Fruit fly (Drosophila melanogaster) whole organism, prepupa: ENCODE data around the gene CG1635.

Experiments used
- Blimp-1 ChIP-seq: fragments of 200-800 bp; sonication (Bioruptor generic); optimal IDR thresholded peaks from 3 replicates; lab custom pipeline; 2017; ENCODE audit warnings: missing biosample characterization, missing genetic modification characterization, mild to moderate bottlenecking, moderate library complexity, missing genetic modification reagents
- CG10631 ChIP-seq: fragments of 200-800 bp; sonication (Bioruptor generic); optimal IDR thresholded peaks from 2 replicates; lab custom pipeline; 2016; ENCODE audit warnings: missing biosample characterization, missing genetic modification characterization
- CG10669 ChIP-seq: fragments of 200-800 bp; sonication (Bioruptor generic); optimal IDR thresholded peaks from 3 replicates; lab custom pipeline; 2018; ENCODE audit warnings: missing biosample characterization, mild to moderate bottlenecking, missing genetic modification characterization, moderate library complexity
- CG11294 ChIP-seq: fragments of 200-800 bp; sonication (Bioruptor generic); IDR thresholded peaks from 2 replicates; pipeline ENCODE4 v1.3.6; 2022; ENCODE audit warnings: missing biosample characterization, missing genetic modification characterization
- CG11762 ChIP-seq: fragments of 200-800 bp; sonication (Bioruptor generic); optimal IDR thresholded peaks from 3 replicates; lab custom pipeline; 2016; ENCODE audit warnings: missing biosample characterization, missing genetic modification characterization; ENCODE audit not compliant: insufficient read depth
- CG15336 ChIP-seq: fragments of 200-800 bp; sonication (Bioruptor generic); IDR thresholded peaks from 2 replicates; pipeline ENCODE4 v1.3.6; 2022; ENCODE audit warnings: missing biosample characterization, missing genetic modification characterization
- CG1621 ChIP-seq: fragments of 200-800 bp; sonication (Bioruptor generic); optimal IDR thresholded peaks from 3 replicates; lab custom pipeline; 2018; ENCODE audit warnings: missing biosample characterization, mild to moderate bottlenecking, missing genetic modification characterization
- CG16779 ChIP-seq: fragments of 200-800 bp; sonication (Bioruptor generic); optimal IDR thresholded peaks from 3 replicates; lab custom pipeline; 2017; ENCODE audit warnings: missing biosample characterization, mild to moderate bottlenecking, missing genetic modification characterization
- CG3032 ChIP-seq: fragments of 200-800 bp; optimal IDR thresholded peaks from 2 replicates; lab custom pipeline; 2019; ENCODE audit warnings: missing biosample characterization, mild to moderate bottlenecking, missing genetic modification characterization, moderate library complexity
- CG32006 ChIP-seq: fragments of 200-800 bp; sonication (Bioruptor generic); optimal IDR thresholded peaks from 3 replicates; lab custom pipeline; 2017; ENCODE audit warnings: missing biosample characterization, mild to moderate bottlenecking, missing genetic modification characterization
- CG3919 ChIP-seq: fragments of 200-800 bp; sonication (Bioruptor generic); optimal IDR thresholded peaks from 3 replicates; lab custom pipeline; 2016; ENCODE audit warnings: missing biosample characterization, missing genetic modification characterization
- CG6163 ChIP-seq: fragments of 200-800 bp; sonication (Bioruptor generic); IDR thresholded peaks from 3 replicates; pipeline ENCODE4 v1.3.6; 2022; ENCODE audit warnings: missing biosample characterization, missing genetic modification characterization
- CG6792 ChIP-seq: fragments of 200-800 bp; sonication (Bioruptor generic); optimal IDR thresholded peaks from 3 replicates; lab custom pipeline; 2016; ENCODE audit warnings: missing biosample characterization, missing genetic modification characterization
- CG6808 ChIP-seq: fragments of 200-800 bp; sonication (Bioruptor generic); optimal IDR thresholded peaks from 3 replicates; lab custom pipeline; 2017; ENCODE audit warnings: missing biosample characterization, missing genetic modification characterization, mild to moderate bottlenecking, moderate library complexity, missing genetic modification reagents
- CG6854 ChIP-seq: fragments of 200-800 bp; sonication (Bioruptor generic); optimal IDR thresholded peaks from 2 replicates; lab custom pipeline; 2017; ENCODE audit warnings: missing biosample characterization, mild to moderate bottlenecking, missing genetic modification characterization
- CG7368 ChIP-seq: fragments of 200-800 bp; sonication (Bioruptor generic); optimal IDR thresholded peaks from 3 replicates; lab custom pipeline; 2016; ENCODE audit warnings: missing biosample characterization, missing genetic modification characterization
- CG8319 ChIP-seq: fragments of 200-800 bp; sonication (Bioruptor generic); optimal IDR thresholded peaks from 3 replicates; lab custom pipeline; 2016; ENCODE audit warnings: missing biosample characterization, missing genetic modification characterization
- CG8632 ChIP-seq: fragments of 200-800 bp; sonication (Bioruptor generic); optimal IDR thresholded peaks from 3 replicates; lab custom pipeline; 2016; ENCODE audit warnings: missing biosample characterization, missing genetic modification characterization
- CG9139 ChIP-seq: fragments of 200-800 bp; sonication (Bioruptor generic); optimal IDR thresholded peaks from 3 replicates; lab custom pipeline; 2017; ENCODE audit warnings: missing biosample characterization, mild to moderate bottlenecking, missing genetic modification characterization
- Eip78C ChIP-seq: fragments of 200-800 bp; sonication (Bioruptor generic); peaks from one replicate; lab custom pipeline; 2016; ENCODE audit warnings: missing biosample characterization, missing genetic modification characterization
- Eip93F ChIP-seq: fragments of 200-800 bp; sonication (Bioruptor generic); optimal IDR thresholded peaks from 2 replicates; lab custom pipeline; 2016; ENCODE audit warnings: missing biosample characterization, mild to moderate bottlenecking, missing genetic modification characterization
- Ets21C ChIP-seq: fragments of 200-800 bp; sonication (Bioruptor generic); optimal IDR thresholded peaks from 3 replicates; lab custom pipeline; 2016; ENCODE audit warnings: missing biosample characterization, missing genetic modification characterization
- Ets96B ChIP-seq: fragments of 200-800 bp; optimal IDR thresholded peaks from 2 replicates; lab custom pipeline; 2019; ENCODE audit warnings: missing biosample characterization, mild to moderate bottlenecking, missing genetic modification characterization, moderate library complexity
- Gug ChIP-seq: fragments of 200-800 bp; sonication (Bioruptor generic); IDR thresholded peaks from 2 replicates; pipeline ENCODE4 v1.3.6; 2022; ENCODE audit warnings: missing biosample characterization, missing genetic modification characterization
- Hr39 ChIP-seq: fragments of 200-800 bp; sonication (Bioruptor generic); optimal IDR thresholded peaks from 2 replicates; lab custom pipeline; 2016; ENCODE audit warnings: missing biosample characterization, missing genetic modification characterization
- Lpt ChIP-seq: fragments of 200-800 bp; sonication (Bioruptor generic); optimal IDR thresholded peaks from 3 replicates; lab custom pipeline; 2016; ENCODE audit warnings: missing biosample characterization, missing genetic modification characterization
- Met ChIP-seq: fragments of 200-800 bp; sonication (Bioruptor generic); optimal IDR thresholded peaks from 3 replicates; lab custom pipeline; 2016; ENCODE audit warnings: missing biosample characterization, missing genetic modification characterization
- Smox ChIP-seq: fragments of 200-800 bp; sonication (Bioruptor generic); optimal IDR thresholded peaks from 3 replicates; lab custom pipeline; 2016; ENCODE audit warnings: missing biosample characterization, missing genetic modification characterization
- Sox102F ChIP-seq: fragments of 200-800 bp; sonication (Bioruptor generic); optimal IDR thresholded peaks from 2 replicates; lab custom pipeline; 2016; ENCODE audit warnings: missing biosample characterization, mild to moderate bottlenecking, missing genetic modification characterization
- Sox14 ChIP-seq: fragments of 200-800 bp; sonication (Bioruptor generic); optimal IDR thresholded peaks from 3 replicates; lab custom pipeline; 2016; ENCODE audit warnings: missing biosample characterization, missing genetic modification characterization
- Sox15 ChIP-seq: fragments of 200-800 bp; sonication (Bioruptor generic); optimal IDR thresholded peaks from 3 replicates; lab custom pipeline; 2016; ENCODE audit warnings: missing biosample characterization, missing genetic modification characterization
- achi ChIP-seq: fragments of 200-800 bp; sonication (Bioruptor generic); optimal IDR thresholded peaks from 3 replicates; lab custom pipeline; 2016; ENCODE audit warnings: missing biosample characterization, missing genetic modification characterization
- cyc ChIP-seq: fragments of 200-800 bp; sonication (Bioruptor generic); optimal IDR thresholded peaks from 3 replicates; lab custom pipeline; 2016; ENCODE audit warnings: missing biosample characterization, missing genetic modification characterization
- dac ChIP-seq: fragments of 200-800 bp; sonication (Bioruptor generic); optimal IDR thresholded peaks from 2 replicates; lab custom pipeline; 2017; ENCODE audit warnings: missing biosample characterization, mild to moderate bottlenecking, missing genetic modification characterization
- dsx ChIP-seq: fragments of 200-800 bp; optimal IDR thresholded peaks from 3 replicates; lab custom pipeline; 2019; ENCODE audit warnings: missing biosample characterization, mild to moderate bottlenecking, missing genetic modification characterization, moderate library complexity; ENCODE audit not compliant: poor library complexity, severe bottlenecking
- eg ChIP-seq: fragments of 200-800 bp; sonication (Bioruptor generic); IDR thresholded peaks from 3 replicates; pipeline ENCODE4 v1.3.6; 2022; ENCODE audit warnings: missing biosample characterization, missing genetic modification characterization
- fd59A ChIP-seq: fragments of 200-800 bp; sonication (Bioruptor generic); optimal IDR thresholded peaks from 2 replicates; lab custom pipeline; 2017; ENCODE audit warnings: missing biosample characterization, mild to moderate bottlenecking, missing genetic modification characterization, missing genetic modification reagents
- fd85E ChIP-seq: fragments of 200-800 bp; sonication (Bioruptor generic); optimal IDR thresholded peaks from 3 replicates; lab custom pipeline; 2016; ENCODE audit warnings: missing biosample characterization, missing genetic modification characterization
- lz ChIP-seq: fragments of 200-800 bp; sonication (Bioruptor generic); optimal IDR thresholded peaks from 3 replicates; lab custom pipeline; 2016; ENCODE audit warnings: missing biosample characterization, missing genetic modification characterization
- net ChIP-seq: fragments of 200-800 bp; sonication (Bioruptor generic); optimal IDR thresholded peaks from 3 replicates; lab custom pipeline; 2016; ENCODE audit warnings: missing biosample characterization, missing genetic modification characterization
- pdm3 ChIP-seq: fragments of 200-800 bp; sonication (Bioruptor generic); optimal IDR thresholded peaks from 3 replicates; lab custom pipeline; 2016; ENCODE audit warnings: missing biosample characterization, missing genetic modification characterization
- salr ChIP-seq, 2 experiments: fragments of 200-800 bp; sonication (Bioruptor generic); optimal IDR thresholded peaks; 3 replicates each; lab custom pipeline; 2016 to 2018; ENCODE audit warnings: missing biosample characterization in 2 of 2, missing genetic modification characterization in 2 of 2, mild to moderate bottlenecking in 1 of 2
- ss ChIP-seq, 2 experiments: fragments of 200-800 bp; sonication (Bioruptor generic); optimal IDR thresholded peaks; 2 replicates in 1 of 2; 3 replicates in 1 of 2; lab custom pipeline; 2017 to 2018; ENCODE audit warnings: mild to moderate bottlenecking in 2 of 2, missing biosample characterization in 2 of 2, missing genetic modification characterization in 2 of 2, moderate library complexity in 1 of 2
- vri ChIP-seq: fragments of 200-800 bp; sonication (Bioruptor generic); optimal IDR thresholded peaks from 3 replicates; lab custom pipeline; 2016; ENCODE audit warnings: missing biosample characterization, mild to moderate bottlenecking, missing genetic modification characterization

The CG1635 gene

dm6 chr3R:31609413-31610054 is 21.1 kb downstream of the CG1635 start (continued):
- TF ChIP-seq CG6792 (peak; percentile 7), salr (GFP tag; optimal IDR thresholded peaks at IDR 0.05; lab: Kevin White, UChicago) (no peak), Gug (no peak), CG6854 (peak; percentile 63), Lpt (no peak), ss (GFP tag; optimal IDR thresholded peaks at IDR 0.05; lab: Kevin White, UChicago) (peak in 1 of 2 experiments; percentile 51), Smox (no peak), CG6163 (GFP tag; lab: Robert Waterston, UW) (no peak), CG32006 (no peak), CG15336 (no peak), CG11294 (no peak), CG6808 (GFP tag; lab: Kevin White, UChicago) (no peak), achi (GFP tag; lab: Kevin White, UChicago) (no peak), pdm3 (GFP tag; lab: Kevin White, UChicago) (no peak), CG10631 (GFP tag; lab: Kevin White, UChicago) (no peak), eg (no peak), CG16779 (tag; lab: Kevin White, UChicago) (no peak), Sox14 (GFP tag; lab: Kevin White, UChicago) (peak; percentile 70), lz (GFP tag; lab: Kevin White, UChicago) (peak; percentile 22), fd85E (GFP tag; lab: Kevin White, UChicago) (no peak)

dm6 chr3R:31610639-31611594 is 22.4 kb downstream of the CG1635 start, which contains the start of gene Med:
Gene Med (plus strand): TSS chr3R:31611046.
- TF ChIP-seq Sox102F (GFP tag; lab: Kevin White, UChicago) (no peak), fd85E (GFP tag; lab: Kevin White, UChicago) (no peak), CG6163 (GFP tag; lab: Robert Waterston, UW) (no peak), CG11762 (GFP tag; lab: Kevin White, UChicago) (no peak), net (GFP tag; lab: Kevin White, UChicago) (peak; percentile 42), CG3919 (peak; percentile 8), Ets21C (GFP tag; lab: Kevin White, UChicago) (no peak), CG7368 (GFP tag; lab: Kevin White, UChicago) (no peak), CG15336 (no peak), CG6808 (GFP tag; lab: Kevin White, UChicago) (peak; percentile 25), Smox (no peak), achi (GFP tag; lab: Kevin White, UChicago) (no peak), salr (GFP tag; optimal IDR thresholded peaks at IDR 0.05; lab: Kevin White, UChicago) (peak in 1 of 2 experiments; percentile 27), CG3032 (tag; lab: Kevin White, UChicago) (peak; percentile 25), ss (GFP tag; optimal IDR thresholded peaks at IDR 0.05; lab: Kevin White, UChicago) (peak; percentile 37 to 45), Sox15 (GFP tag; lab: Kevin White, UChicago) (no peak), eg (no peak), Gug (no peak), cyc (no peak), CG9139 (no peak), Eip78C (GFP tag; lab: Kevin White, UChicago) (peak; percentile 74), dsx (GFP tag; lab: Kevin White, UChicago) (peak; percentile 84), Ets96B (tag; lab: Kevin White, UChicago) (peak; percentile 14), CG10669 (GFP tag; lab: Kevin White, UChicago) (peak; percentile 17), CG8319 (no peak), vri (GFP tag; lab: Kevin White, UChicago) (peak; percentile 44), Hr39 (GFP tag; lab: Kevin White, UChicago) (no peak), CG32006 (peak; percentile 1), pdm3 (GFP tag; lab: Kevin White, UChicago) (no peak), CG11294 (no peak), lz (GFP tag; lab: Kevin White, UChicago) (peak; percentile 13), CG6854 (peak; percentile 19), CG8632 (GFP tag; lab: Kevin White, UChicago) (no peak), Lpt (peak; percentile 52), fd59A (GFP tag; lab: Kevin White, UChicago) (no peak), CG10631 (GFP tag; lab: Kevin White, UChicago) (no peak), CG1621 (peak; percentile 63), dac (no peak), Blimp-1 (GFP tag; lab: Kevin White, UChicago) (no peak), Met (GFP tag; lab: Kevin White, UChicago) (no peak), Eip93F (GFP tag; lab: Kevin White, UChicago) (no peak)
